Fruit fly (Drosophila melanogaster) whole organism, wandering third instar larva: Measurements from ENCODE around the gene gdl-ORF39.
A peak's percentile ranks its signal among the peaks of the same experiment; 100 is the strongest.

Experiments used
- Abd-B ChIP-seq: fragments of >200 bp; optimal IDR thresholded peaks from 2 replicates; lab custom pipeline; 2017; ENCODE audit warnings: missing biosample characterization, missing genetic modification characterization
- CG32264 ChIP-seq: fragments of 200-800 bp; sonication (Bioruptor generic); optimal IDR thresholded peaks from 2 replicates; lab custom pipeline; 2016; ENCODE audit warnings: missing biosample characterization, missing genetic modification characterization
- CG9705 ChIP-seq: fragments of 200-800 bp; sonication (Bioruptor generic); optimal IDR thresholded peaks from 2 replicates; lab custom pipeline; 2018; ENCODE audit warnings: missing biosample characterization, mild to moderate bottlenecking, missing genetic modification characterization
- CrebA ChIP-seq: fragments of 200-800 bp; sonication (Bioruptor generic); optimal IDR thresholded peaks from 2 replicates; lab custom pipeline; 2016; ENCODE audit warnings: missing biosample characterization, mild to moderate bottlenecking, missing genetic modification characterization, borderline replicate concordance
- Dfd ChIP-seq: fragments of >200 bp; optimal IDR thresholded peaks from 2 replicates; lab custom pipeline; 2017; ENCODE audit warnings: missing biosample characterization, missing genetic modification characterization
- Dif ChIP-seq: fragments of 200-275, 200-300 bp; sonication (Bioruptor generic); optimal IDR thresholded peaks from 2 replicates; lab custom pipeline; 2018; ENCODE audit warnings: missing biosample characterization, missing genetic modification characterization; ENCODE audit not compliant: partially characterized antibody
- GATAd ChIP-seq: sonication (Bioruptor generic); optimal IDR thresholded peaks from 2 replicates; lab custom pipeline; 2016; ENCODE audit warnings: missing biosample characterization, missing genetic modification characterization
- HLH106 ChIP-seq: fragments of 200-800 bp; optimal IDR thresholded peaks from 3 replicates; lab custom pipeline; 2019; ENCODE audit warnings: missing biosample characterization, mild to moderate bottlenecking, missing genetic modification characterization, moderate library complexity
- Hnf4 ChIP-seq: fragments of 200-800 bp; sonication (Bioruptor generic); optimal IDR thresholded peaks from 2 replicates; lab custom pipeline; 2016; ENCODE audit warnings: missing biosample characterization, mild to moderate bottlenecking, missing genetic modification characterization
- Hr78 ChIP-seq: fragments of >200 bp; optimal IDR thresholded peaks from 2 replicates; lab custom pipeline; 2017; ENCODE audit warnings: missing biosample characterization, missing genetic modification characterization
- Hr83 ChIP-seq: fragments of 200-300 bp; sonication (Bioruptor generic); optimal IDR thresholded peaks from 2 replicates; lab custom pipeline; 2016; ENCODE audit warnings: missing biosample characterization, mild to moderate bottlenecking, missing genetic modification characterization, moderate library complexity; ENCODE audit not compliant: poor library complexity, severe bottlenecking
- Jra ChIP-seq: sonication (Bioruptor generic); optimal IDR thresholded peaks from 2 replicates; lab custom pipeline; 2016; ENCODE audit warnings: missing biosample characterization, missing genetic modification characterization
- Mio ChIP-seq: sonication (Bioruptor generic); optimal IDR thresholded peaks from 2 replicates; lab custom pipeline; 2016; ENCODE audit warnings: missing biosample characterization, missing genetic modification characterization
- Myc ChIP-seq: fragments of >200 bp; optimal IDR thresholded peaks from 2 replicates; lab custom pipeline; 2017
- N ChIP-seq: fragments of >200 bp; optimal IDR thresholded peaks from 2 replicates; lab custom pipeline; 2018; ENCODE audit warnings: missing biosample characterization, missing external identifiers, missing genetic modification characterization
- OdsH ChIP-seq: fragments of 200-800 bp; sonication (Bioruptor generic); optimal IDR thresholded peaks from 2 replicates; lab custom pipeline; 2016; ENCODE audit warnings: missing biosample characterization, mild to moderate bottlenecking, missing genetic modification characterization
- Rel ChIP-seq, 2 experiments: fragments of 200-800 bp; sonication (Bioruptor generic) in 1 of 2; optimal IDR thresholded peaks; 2 replicates in 1 of 2; 3 replicates in 1 of 2; lab custom pipeline; 2016 to 2019; ENCODE audit warnings: mild to moderate bottlenecking in 2 of 2, missing biosample characterization in 2 of 2, missing genetic modification characterization in 2 of 2, moderate library complexity in 1 of 2
- Sp1 ChIP-seq: fragments of 200-800 bp; sonication (Bioruptor generic); optimal IDR thresholded peaks from 3 replicates; lab custom pipeline; 2019; ENCODE audit warnings: missing biosample characterization, mild to moderate bottlenecking, missing genetic modification characterization, moderate library complexity
- Vsx2 ChIP-seq: fragments of 200-300, 225-300 bp; sonication (Bioruptor generic); optimal IDR thresholded peaks from 2 replicates; lab custom pipeline; 2018; ENCODE audit warnings: missing biosample characterization, missing genetic modification characterization; ENCODE audit not compliant: partially characterized antibody
- br ChIP-seq: fragments of 200-800 bp; sonication (Bioruptor generic); optimal IDR thresholded peaks from 2 replicates; lab custom pipeline; 2016; ENCODE audit warnings: missing biosample characterization, missing genetic modification characterization
- brk ChIP-seq: fragments of 200-800 bp; sonication (Bioruptor generic); optimal IDR thresholded peaks from 2 replicates; lab custom pipeline; 2016; ENCODE audit warnings: missing biosample characterization, mild to moderate bottlenecking, missing genetic modification characterization
- dl ChIP-seq, 2 experiments: fragments of 175-275, 200-275 bp in 1 of 2; fragments of 200-275 bp in 1 of 2; sonication (Bioruptor generic); optimal IDR thresholded peaks; lab custom pipeline; 2018; ENCODE audit warnings: mild to moderate bottlenecking in 2 of 2, missing biosample characterization in 2 of 2, missing genetic modification characterization in 2 of 2, moderate library complexity in 2 of 2; ENCODE audit not compliant: partially characterized antibody in 2 of 2, insufficient read depth in 1 of 2
- dmrt93B ChIP-seq: fragments of 200-800 bp; sonication (Bioruptor generic); optimal IDR thresholded peaks from 2 replicates; lab custom pipeline; 2018; ENCODE audit warnings: missing biosample characterization, mild to moderate bottlenecking, missing genetic modification characterization
- dsf ChIP-seq: sonication (Bioruptor generic); optimal IDR thresholded peaks from 2 replicates; lab custom pipeline; 2016; ENCODE audit warnings: missing biosample characterization, missing genetic modification characterization, borderline replicate concordance
- ey ChIP-seq: fragments of 200-800 bp; sonication (Bioruptor generic); optimal IDR thresholded peaks from 2 replicates; lab custom pipeline; 2016; ENCODE audit warnings: missing biosample characterization, missing genetic modification characterization
- foxo ChIP-seq, 2 experiments: fragments of 200-800 bp; sonication (Bioruptor generic); optimal IDR thresholded peaks; 2 replicates in 1 of 2; 3 replicates in 1 of 2; lab custom pipeline; 2016 to 2017; ENCODE audit warnings: missing biosample characterization in 2 of 2, missing genetic modification characterization in 2 of 2
- fru ChIP-seq: fragments of 200-800 bp; sonication (Bioruptor generic); optimal IDR thresholded peaks from 3 replicates; lab custom pipeline; 2016; ENCODE audit warnings: missing biosample characterization, mild to moderate bottlenecking, missing genetic modification characterization
- h ChIP-seq: fragments of 200-800 bp; sonication (Bioruptor generic); optimal IDR thresholded peaks from 3 replicates; lab custom pipeline; 2016; ENCODE audit warnings: missing biosample characterization, mild to moderate bottlenecking, missing genetic modification characterization
- jim ChIP-seq: fragments of 175-275, 200-325 bp; sonication (Bioruptor generic); optimal IDR thresholded peaks from 2 replicates; lab custom pipeline; 2016; ENCODE audit warnings: missing biosample characterization, mild to moderate bottlenecking, missing genetic modification characterization
- lola ChIP-seq: fragments of >200 bp; optimal IDR thresholded peaks from 2 replicates; lab custom pipeline; 2017; ENCODE audit warnings: missing biosample characterization, missing genetic modification characterization
- pan ChIP-seq: fragments of >200 bp; optimal IDR thresholded peaks from 2 replicates; lab custom pipeline; 2017
- psq ChIP-seq: fragments of 200-800 bp; sonication (Bioruptor generic); optimal IDR thresholded peaks from 3 replicates; lab custom pipeline; 2017; ENCODE audit warnings: missing biosample characterization, mild to moderate bottlenecking, missing genetic modification characterization, moderate library complexity
- rgr ChIP-seq: fragments of 200-800 bp; sonication (Bioruptor generic); optimal IDR thresholded peaks from 3 replicates; lab custom pipeline; 2016; ENCODE audit warnings: missing biosample characterization, mild to moderate bottlenecking, missing genetic modification characterization
- sage ChIP-seq: fragments of 200-800 bp; sonication (Bioruptor generic); optimal IDR thresholded peaks from 2 replicates; lab custom pipeline; 2016; ENCODE audit warnings: missing biosample characterization, mild to moderate bottlenecking, missing genetic modification characterization
- sv ChIP-seq: fragments of 200-800 bp; sonication (Bioruptor generic); optimal IDR thresholded peaks from 3 replicates; lab custom pipeline; 2016; ENCODE audit warnings: missing biosample characterization, missing genetic modification characterization
- tai ChIP-seq: sonication (Bioruptor generic); optimal IDR thresholded peaks from 2 replicates; lab custom pipeline; 2016; ENCODE audit warnings: missing biosample characterization, missing genetic modification characterization
- usp ChIP-seq: fragments of >200 bp; optimal IDR thresholded peaks from 2 replicates; lab custom pipeline; 2017; ENCODE audit warnings: missing biosample characterization, missing genetic modification characterization
- woc ChIP-seq: sonication (Bioruptor generic); optimal IDR thresholded peaks from 2 replicates; lab custom pipeline; 2016; ENCODE audit warnings: missing biosample characterization, mild to moderate bottlenecking, missing genetic modification characterization

Gene gdl-ORF39

dm6 chr3L:15535800-15536225 is 26.6 kb downstream of the gdl-ORF39 start:
- TF ChIP-seq woc (GFP tag; lab: Kevin White, UChicago) (peak; percentile 20), fru (no peak), Rel (GFP tag; optimal IDR thresholded peaks at IDR 0.05; lab: Kevin White, UChicago) (no peak), Rel (tag; optimal IDR thresholded peaks at IDR 0.05; lab: Kevin White, UChicago) (peak; percentile 77), N (GFP tag; lab: Kevin White, UChicago) (peak; percentile 44), dmrt93B (GFP tag; lab: Kevin White, UChicago) (no peak), dl (GFP tag; optimal IDR thresholded peaks at IDR 0.05; lab: Kevin White, UChicago; ENCODE audit: insufficient read depth in 1 of 2, partially characterized antibody in 2 of 2) (peak in 1 of 2 experiments; percentile 51)

dm6 chr3L:15536550-15536949 is 27.3 kb downstream of the gdl-ORF39 start:
- TF ChIP-seq woc (GFP tag; lab: Kevin White, UChicago): no peak
- TF ChIP-seq Hr78 (GFP tag; lab: Kevin White, UChicago): no peak
- no peak for TF ChIP-seq pan (lab: Kevin White, UChicago)
- TF ChIP-seq Myc (lab: Kevin White, UChicago): no peak
- no peak for TF ChIP-seq Abd-B
- no peak for TF ChIP-seq Sp1
- TF ChIP-seq dl (GFP tag; optimal IDR thresholded peaks at IDR 0.05; lab: Kevin White, UChicago; ENCODE audit: insufficient read depth in 1 of 2, partially characterized antibody in 2 of 2): no peak
- TF ChIP-seq OdsH (GFP tag; lab: Kevin White, UChicago): no peak
- TF ChIP-seq jim (GFP tag; lab: Kevin White, UChicago): no peak
- TF ChIP-seq dsf (GFP tag; lab: Kevin White, UChicago): no peak
- no peak for TF ChIP-seq Dif (GFP tag; lab: Kevin White, UChicago)

dm6 chr3L:15537916-15538581 is 28.8 kb downstream of the gdl-ORF39 start:
- TF ChIP-seq rgr (GFP tag; lab: Kevin White, UChicago) (peak; percentile 53), Vsx2 (GFP tag; lab: Kevin White, UChicago) (no peak), HLH106 (tag; lab: Kevin White, UChicago) (no peak), ey (GFP tag; lab: Kevin White, UChicago) (peak; percentile 53), Myc (lab: Kevin White, UChicago) (no peak), Sp1 (peak; percentile 24), N (GFP tag; lab: Kevin White, UChicago) (no peak), brk (GFP tag; lab: Kevin White, UChicago) (peak; percentile 36), sage (GFP tag; lab: Kevin White, UChicago) (no peak), sv (GFP tag; lab: Kevin White, UChicago) (peak; percentile 10), woc (GFP tag; lab: Kevin White, UChicago) (no peak), Dfd (GFP tag; lab: Kevin White, UChicago) (no peak), Hr78 (GFP tag; lab: Kevin White, UChicago) (no peak), Hnf4 (GFP tag; lab: Kevin White, UChicago) (peak; percentile 14), lola (GFP tag; lab: Kevin White, UChicago) (no peak), fru (peak; percentile 66), dmrt93B (GFP tag; lab: Kevin White, UChicago) (no peak), tai (no peak), foxo (GFP tag; optimal IDR thresholded peaks at IDR 0.05; lab: Kevin White, UChicago) (peak in 1 of 2 experiments; percentile 56), h (GFP tag; lab: Kevin White, UChicago) (peak; percentile 68), dsf (GFP tag; lab: Kevin White, UChicago) (no peak), CrebA (GFP tag; lab: Kevin White, UChicago) (no peak), Jra (GFP tag; lab: Kevin White, UChicago) (no peak), CG32264 (no peak), Rel (GFP tag; optimal IDR thresholded peaks at IDR 0.05; lab: Kevin White, UChicago) (no peak), Rel (tag; optimal IDR thresholded peaks at IDR 0.05; lab: Kevin White, UChicago) (peak; percentile 25), br (GFP tag; lab: Kevin White, UChicago) (peak; percentile 24), Mio (GFP tag; lab: Kevin White, UChicago) (no peak), usp (GFP tag; lab: Kevin White, UChicago) (no peak), pan (lab: Kevin White, UChicago) (no peak), Hr83 (no peak), Abd-B (no peak), Dif (GFP tag; lab: Kevin White, UChicago) (no peak), jim (GFP tag; lab: Kevin White, UChicago) (no peak), dl (GFP tag; optimal IDR thresholded peaks at IDR 0.05; lab: Kevin White, UChicago; ENCODE audit: insufficient read depth in 1 of 2, partially characterized antibody in 2 of 2) (no peak), GATAd (GFP tag; lab: Kevin White, UChicago) (no peak), CG9705 (GFP tag; lab: Kevin White, UChicago) (no peak), OdsH (GFP tag; lab: Kevin White, UChicago) (peak; percentile 46), psq (GFP tag; lab: Kevin White, UChicago) (peak; percentile 44)
